Worm (Caenorhabditis elegans) whole organism, late embryonic: ENCODE results near the gene thn-1.

ENCODE experiments used
- C38D4.7 ChIP-seq: fragments of 200-800 bp; sonication (Bioruptor generic); optimal IDR thresholded peaks from 2 replicates; lab custom pipeline; 2018; ENCODE audit warnings: mild to moderate bottlenecking, missing genetic modification characterization, moderate library complexity, missing compliant biosample characterization
- Y22D7AL.16 ChIP-seq: sonication (generic microtip); optimal IDR thresholded peaks from 2 replicates; lab custom pipeline; 2016; ENCODE audit warnings: missing genetic modification characterization, missing compliant biosample characterization
- ama-1 ChIP-seq: fragments of 150-350 bp; optimal IDR thresholded peaks from 2 replicates; lab custom pipeline; 2014
- ceh-14 ChIP-seq: sonication (generic microtip); optimal IDR thresholded peaks from 2 replicates; lab custom pipeline; 2016; ENCODE audit warnings: missing genotype, missing genetic modification characterization, missing compliant biosample characterization
- ceh-2 ChIP-seq: sonication (generic microtip); optimal IDR thresholded peaks from 2 replicates; lab custom pipeline; 2016; ENCODE audit warnings: missing genotype, missing genetic modification characterization, missing compliant biosample characterization
- ceh-22 ChIP-seq: sonication (generic microtip); optimal IDR thresholded peaks from 2 replicates; lab custom pipeline; 2017; ENCODE audit warnings: missing biosample characterization, missing genetic modification characterization
- ceh-30 ChIP-seq: fragments of 150-350 bp; optimal IDR thresholded peaks from 2 replicates; lab custom pipeline; 2014; ENCODE audit warnings: missing biosample characterization, missing genetic modification characterization
- ceh-45 ChIP-seq: fragments of 200-800 bp; sonication (Bioruptor generic); IDR thresholded peaks from 2 replicates; pipeline ENCODE4 v1.3.6; 2022; ENCODE audit warnings: missing genetic modification reagents, missing genetic modification characterization, missing compliant biosample characterization
- ceh-48 ChIP-seq: sonication (generic microtip); optimal IDR thresholded peaks from 2 replicates; lab custom pipeline; 2016; ENCODE audit warnings: missing genetic modification characterization, inconsistent platforms, missing compliant biosample characterization
- che-1 ChIP-seq: sonication (generic microtip); optimal IDR thresholded peaks from 2 replicates; lab custom pipeline; 2016; ENCODE audit warnings: mild to moderate bottlenecking, missing genetic modification characterization, missing compliant biosample characterization
- dmd-4 ChIP-seq: sonication (generic microtip); optimal IDR thresholded peaks from 2 replicates; lab custom pipeline; 2016; ENCODE audit warnings: borderline replicate concordance, missing genetic modification characterization, missing compliant biosample characterization
- elt-4 ChIP-seq: sonication (generic microtip); optimal IDR thresholded peaks from 2 replicates; lab custom pipeline; 2016; ENCODE audit warnings: missing genetic modification characterization, missing compliant biosample characterization
- ets-4 ChIP-seq: sonication (generic microtip); optimal IDR thresholded peaks from 2 replicates; lab custom pipeline; 2016; ENCODE audit warnings: missing genetic modification characterization, missing compliant biosample characterization
- fax-1 ChIP-seq: sonication (generic microtip); optimal IDR thresholded peaks from 2 replicates; lab custom pipeline; 2016; ENCODE audit warnings: missing genotype, missing genetic modification characterization, missing compliant biosample characterization
- fkh-10 ChIP-seq: fragments of 150-350 bp; optimal IDR thresholded peaks from 2 replicates; lab custom pipeline; 2014; ENCODE audit warnings: missing biosample characterization, missing genetic modification reagents, missing genetic modification characterization
- gmeb-2 ChIP-seq: sonication (generic microtip); optimal IDR thresholded peaks from 2 replicates; lab custom pipeline; 2016; ENCODE audit warnings: missing genetic modification characterization, inconsistent platforms, missing compliant biosample characterization
- hlh-13 ChIP-seq: fragments of 200-800 bp; sonication (Bioruptor generic); optimal IDR thresholded peaks from 2 replicates; lab custom pipeline; 2018; ENCODE audit warnings: mild to moderate bottlenecking, missing genetic modification characterization, missing compliant biosample characterization
- hlh-30 ChIP-seq: sonication (generic microtip); optimal IDR thresholded peaks from 2 replicates; lab custom pipeline; 2017; ENCODE audit warnings: antibody characterized with exemption, missing genetic modification characterization, missing compliant biosample characterization; ENCODE audit not compliant: insufficient read depth
- hlh-6 ChIP-seq: sonication (generic microtip); optimal IDR thresholded peaks from 2 replicates; lab custom pipeline; 2016; ENCODE audit warnings: missing genotype, missing genetic modification characterization, missing compliant biosample characterization
- hlh-8 ChIP-seq: sonication (generic microtip); optimal IDR thresholded peaks from 2 replicates; lab custom pipeline; 2016; ENCODE audit warnings: missing genotype, missing genetic modification characterization, missing compliant biosample characterization
- lim-6 ChIP-seq: sonication (generic microtip); optimal IDR thresholded peaks from 2 replicates; lab custom pipeline; 2016; ENCODE audit warnings: missing genetic modification characterization, missing compliant biosample characterization
- lin-11 ChIP-seq: fragments of 200-800 bp; sonication (Bioruptor generic); optimal IDR thresholded peaks from 2 replicates; lab custom pipeline; 2018; ENCODE audit warnings: mild to moderate bottlenecking, missing genetic modification characterization, missing compliant biosample characterization
- madf-2 ChIP-seq: sonication (generic microtip); optimal IDR thresholded peaks from 2 replicates; lab custom pipeline; 2017; ENCODE audit warnings: missing genetic modification characterization, missing compliant biosample characterization
- pax-1 ChIP-seq: fragments of 150-350 bp; optimal IDR thresholded peaks from 2 replicates; lab custom pipeline; 2014; ENCODE audit warnings: missing biosample characterization, missing genetic modification characterization
- pha-2 ChIP-seq: sonication (generic microtip); optimal IDR thresholded peaks from 2 replicates; lab custom pipeline; 2017; ENCODE audit warnings: mild to moderate bottlenecking, missing genetic modification characterization, missing compliant biosample characterization
- pqm-1 ChIP-seq: sonication (generic microtip); optimal IDR thresholded peaks from 2 replicates; lab custom pipeline; 2016; ENCODE audit warnings: missing genetic modification characterization, missing compliant biosample characterization
- pros-1 ChIP-seq: fragments of 150-350 bp; optimal IDR thresholded peaks from 2 replicates; lab custom pipeline; 2014; ENCODE audit warnings: missing biosample characterization, missing genetic modification reagents, missing genetic modification characterization
- sdc-2 ChIP-seq: sonication (generic microtip); optimal IDR thresholded peaks from 2 replicates; lab custom pipeline; 2016; ENCODE audit warnings: missing genotype, missing genetic modification characterization, missing compliant biosample characterization
- tbx-2 ChIP-seq: sonication (generic microtip); optimal IDR thresholded peaks from 2 replicates; lab custom pipeline; 2016; ENCODE audit warnings: missing genetic modification characterization, missing compliant biosample characterization
- ttx-3 ChIP-seq: sonication (generic microtip); optimal IDR thresholded peaks from 2 replicates; lab custom pipeline; 2016; ENCODE audit warnings: missing genetic modification reagents, missing genetic modification characterization, missing compliant biosample characterization
- unc-3 ChIP-seq, 2 experiments: fragments of 200-800 bp in 1 of 2; sonication (Bioruptor generic) in 1 of 2; sonication (generic microtip) in 1 of 2; conservative IDR thresholded peaks in 1 of 2; optimal IDR thresholded peaks in 1 of 2; 2 replicates each; pipeline versions ENCODE4 v1.3.6 to Lab custom; 2016 to 2022; ENCODE audit warnings: missing compliant biosample characterization in 2 of 2, missing genetic modification characterization in 2 of 2, missing genetic modification reagents in 1 of 2
- unc-55 ChIP-seq: sonication (generic microtip); optimal IDR thresholded peaks from 2 replicates; lab custom pipeline; 2017; ENCODE audit warnings: missing biosample characterization, missing genetic modification reagents, missing genetic modification characterization

The thn-1 gene

DNA sequence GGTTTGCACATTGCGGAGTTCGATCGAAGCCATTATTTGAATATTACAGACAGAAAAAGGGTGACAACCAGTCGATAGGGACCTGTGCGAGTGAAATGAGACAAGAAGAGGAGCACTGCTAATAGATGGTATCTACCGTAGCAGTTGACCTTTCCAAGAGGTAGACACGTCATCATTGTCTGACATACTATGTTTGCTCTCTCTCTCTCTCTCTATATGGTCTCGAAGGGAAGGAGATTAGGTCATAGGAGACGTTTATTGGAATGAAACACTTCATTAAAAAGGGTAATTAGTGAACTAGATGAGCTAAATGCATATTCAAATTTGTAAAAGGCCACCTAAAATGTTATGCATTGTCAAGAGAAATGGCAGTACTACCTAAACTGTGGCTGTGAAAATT, 3.9 kb upstream of the thn-1 start, which contains the start of gene atz-1:
atz-1 (minus strand) TSS at position 101 of the 400 bp plus-strand sequence.
- TF ChIP-seq lin-11 (tag; lab: Kevin White, UChicago) (no peak), ceh-22 (tag; lab: Kevin White, UChicago) (no peak), ceh-45 (no peak), pha-2 (tag; lab: Kevin White, UChicago) (no peak), dmd-4 (tag; lab: Kevin White, UChicago) (no peak), unc-55 (GFP tag; lab: Kevin White, UChicago) (no peak), ama-1 (lab: Kevin White, UChicago) (no peak), hlh-8 (no peak), fkh-10 (GFP tag; lab: Kevin White, UChicago) (no peak), che-1 (tag; lab: Kevin White, UChicago) (no peak), fax-1 (tag; lab: Kevin White, UChicago) (no peak), lim-6 (no peak), ceh-2 (tag; lab: Kevin White, UChicago) (no peak), pqm-1 (no peak)

- no peak for TF ChIP-seq ceh-30 (tag; lab: Kevin White, UChicago)
- no peak for TF ChIP-seq tbx-2 (tag; lab: Kevin White, UChicago)
Observed at ce11 chrIV:12378919-12379318, 965 bp upstream of the thn-1 start.

DNA sequence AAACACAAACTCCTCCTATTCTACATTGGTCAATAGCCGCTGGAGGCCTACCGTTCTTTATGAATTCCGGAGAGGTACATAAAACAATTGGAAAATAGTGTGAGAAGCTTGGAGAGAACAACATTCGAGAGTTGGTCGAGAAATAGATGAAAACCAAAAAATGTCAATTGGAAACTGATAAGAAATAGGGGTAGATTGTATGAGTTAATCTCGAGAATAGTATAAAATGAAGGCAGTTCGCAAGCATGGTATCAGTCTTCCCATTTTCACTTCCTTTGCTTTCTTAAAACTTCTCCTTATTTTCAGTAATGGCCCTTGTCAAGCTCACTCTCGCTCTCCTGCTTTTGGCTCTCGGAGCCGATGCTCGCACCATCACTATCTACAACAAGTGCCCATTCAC, 3.0 kb downstream of the thn-1 start, which contains the start of gene thn-2:
thn-2 (plus strand) TSS at position 307 of the 400 bp plus-strand sequence.
- TF ChIP-seq C38D4.7 (no peak), madf-2 (tag; lab: Kevin White, UChicago) (no peak), tbx-2 (tag; lab: Kevin White, UChicago) (no peak), hlh-30 (tag; lab: Kevin White, UChicago) (no peak), elt-4 (no peak)

ce11 chrIV:12385061-12385460, 5.2 kb downstream of the thn-1 start, which contains the start of gene F28D1.6:
Gene F28D1.6, minus strand, starts transcription at chrIV:12385161.
- TF ChIP-seq sdc-2 (tag; lab: Kevin White, UChicago) (no peak), unc-55 (GFP tag; lab: Kevin White, UChicago) (no peak), ttx-3 (no peak), tbx-2 (tag; lab: Kevin White, UChicago) (no peak), ceh-30 (tag; lab: Kevin White, UChicago) (no peak), ets-4 (tag; lab: Kevin White, UChicago) (no peak), pha-2 (tag; lab: Kevin White, UChicago) (no peak), ceh-14 (no peak), hlh-13 (GFP tag; lab: Kevin White, UChicago) (no peak), Y22D7AL.16 (no peak), C38D4.7 (no peak), unc-3 (GFP tag; conservative IDR thresholded peaks at IDR 0.05; lab: Robert Waterston, UW) (no peak), unc-3 (tag; optimal IDR thresholded peaks at IDR 0.05; lab: Kevin White, UChicago) (no peak), gmeb-2 (tag; lab: Kevin White, UChicago) (no peak), pax-1 (tag; lab: Kevin White, UChicago) (no peak), pros-1 (no peak), hlh-6 (tag; lab: Kevin White, UChicago) (no peak)

- no peak for TF ChIP-seq ceh-48 (tag; lab: Kevin White, UChicago)
Observed at ce11 chrIV:12389951-12390350, 10.1 kb downstream of the thn-1 start, which contains the start of gene spe-45. Gene spe-45, minus strand, starts transcription at chrIV:12390095.
